Worm (Caenorhabditis elegans): ENCODE measurements around the gene ZC239.17.

ce11 chrII:3270598-3270997 lies 44.9 kb upstream of the ZC239.17 start:
- TF ChIP-seq ztf-11 (tag; optimal IDR thresholded peaks at IDR 0.05) (no peak), blmp-1 (tag; optimal IDR thresholded peaks at IDR 0.05) (no peak), elt-3 (tag; optimal IDR thresholded peaks at IDR 0.05) (no peak), mab-5 (tag; optimal IDR thresholded peaks at IDR 0.05) (no peak), lsy-2 (tag; optimal IDR thresholded peaks at IDR 0.05) (no peak), sptf-1 (tag; optimal IDR thresholded peaks at IDR 0.05) (no peak), unc-39 (tag; optimal IDR thresholded peaks at IDR 0.05) (no peak), ceh-39 (tag; optimal IDR thresholded peaks at IDR 0.05) (no peak), tbx-8 (GFP tag; optimal IDR thresholded peaks at IDR 0.05) (no peak), M03D4.4 (tag; optimal IDR thresholded peaks at IDR 0.05) (no peak)

Data from whole organism, mixed stage, embryonic.